Fruit fly (Drosophila melanogaster): Measurements from ENCODE around the gene CG5199.

CG5199 gene

DNA sequence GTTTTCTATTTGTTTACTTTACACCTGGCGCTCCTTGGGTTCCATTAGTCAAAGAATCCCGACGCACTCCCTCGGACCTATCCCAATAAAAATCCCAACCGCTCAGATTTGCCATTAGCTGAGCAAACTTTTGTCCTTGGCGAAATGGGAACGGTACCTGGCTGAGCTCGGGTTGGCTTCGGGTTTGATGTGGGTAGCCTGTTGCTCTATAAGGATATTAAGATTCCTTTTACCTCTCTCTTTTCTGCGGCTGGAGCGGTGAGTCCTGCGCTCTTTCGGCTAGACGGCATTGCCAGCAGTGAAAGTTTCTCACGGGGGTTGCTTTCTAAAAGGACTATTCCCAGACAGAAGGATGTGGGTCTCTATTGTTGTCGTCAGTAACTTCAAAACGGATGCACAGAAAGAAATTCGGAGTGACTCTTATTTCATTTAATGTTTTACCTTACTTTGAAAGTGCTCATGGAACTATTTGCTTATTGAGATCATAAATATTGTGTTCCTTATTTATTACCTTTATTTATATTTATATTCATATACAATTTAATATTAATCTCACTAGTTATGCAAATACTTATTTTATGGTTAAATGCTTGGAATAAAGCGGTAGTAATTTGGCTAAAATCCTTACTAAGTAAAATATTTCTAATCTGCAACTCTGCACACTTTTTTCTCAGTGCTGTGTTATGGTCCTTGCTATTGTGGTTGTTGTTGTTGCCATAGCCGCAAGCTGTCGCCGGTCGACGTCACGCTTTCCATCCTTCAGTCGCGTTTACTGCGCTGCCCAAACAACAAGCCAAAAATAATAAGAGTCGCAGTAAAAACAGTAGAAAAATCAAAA, 10.8 kb downstream of the CG5199 start, which contains the start of gene CG5910 (continued):
- TF ChIP-seq gsb-n (tag; optimal IDR thresholded peaks at IDR 0.05) = peak; percentile 90
- TF ChIP-seq CG18262 (tag; optimal IDR thresholded peaks at IDR 0.05) = peak; percentile 95
- no peak for TF ChIP-seq CG16779 (GFP tag; IDR thresholded peaks at IDR 0.05)
- peak; percentile 45 for TF ChIP-seq cato (GFP tag; optimal IDR thresholded peaks at IDR 0.05; ENCODE audit: borderline replicate concordance)
- peak; percentile 39 for TF ChIP-seq CG3163 (GFP tag; optimal IDR thresholded peaks at IDR 0.05)
- peak; percentile 25 for TF ChIP-seq zfh2 (GFP tag; optimal IDR thresholded peaks at IDR 0.05)
- TF ChIP-seq Hr39 (optimal IDR thresholded peaks at IDR 0.05) = no peak
- peak; percentile 74 for TF ChIP-seq Fer2 (tag; optimal IDR thresholded peaks at IDR 0.05)
- TF ChIP-seq hbn (GFP tag; IDR thresholded peaks at IDR 0.05; ENCODE audit: partially characterized antibody) = no peak
- TF ChIP-seq grau (tag; optimal IDR thresholded peaks at IDR 0.05) = peak; percentile 93
- peak; percentile 77 for TF ChIP-seq D19B (GFP tag; optimal IDR thresholded peaks at IDR 0.05)
- peak; percentile 66 for TF ChIP-seq CG8359 (GFP tag; optimal IDR thresholded peaks at IDR 0.05; ENCODE audit: borderline replicate concordance)
- no peak for TF ChIP-seq sc (optimal IDR thresholded peaks at IDR 0.05)
- TF ChIP-seq sc (GFP tag; optimal IDR thresholded peaks at IDR 0.05) = peak; percentile 7
- no peak for TF ChIP-seq hkb (optimal IDR thresholded peaks at IDR 0.05)
- peak; percentile 84 for TF ChIP-seq hkb (GFP tag; IDR thresholded peaks at IDR 0.05)
- TF ChIP-seq ash1 (GFP tag; optimal IDR thresholded peaks at IDR 0.05) = no peak
- peak; percentile 93 for TF ChIP-seq Sox100B (GFP tag; optimal IDR thresholded peaks at IDR 0.05)
- TF ChIP-seq CG3838 (GFP tag; optimal IDR thresholded peaks at IDR 0.05) = no peak
- TF ChIP-seq CG1832 (GFP tag; optimal IDR thresholded peaks at IDR 0.05) = no peak
- TF ChIP-seq CG2202 (tag; optimal IDR thresholded peaks at IDR 0.05) = peak; percentile 68
- peak; percentile 88 for TF ChIP-seq CG4424 (GFP tag; optimal IDR thresholded peaks at IDR 0.05)
- peak; percentile 71 for TF ChIP-seq CG32772 (GFP tag; IDR thresholded peaks at IDR 0.05)
- peak; percentile 53; the same call in 1 of the 2 replicates for TF ChIP-seq CG7372 (GFP tag; IDR thresholded peaks at IDR 0.05)
- TF ChIP-seq Sry-β (GFP tag; optimal IDR thresholded peaks at IDR 0.05) = no peak
- peak; percentile 65; the same call in 2 of the 3 replicates for TF ChIP-seq B-H1 (GFP tag; IDR thresholded peaks at IDR 0.05)
- TF ChIP-seq CG10431 (GFP tag; optimal IDR thresholded peaks at IDR 0.05) = peak; percentile 67
- peak; percentile 70 for TF ChIP-seq CG11247 (GFP tag; IDR thresholded peaks at IDR 0.05)
- TF ChIP-seq CG6175 (GFP tag; IDR thresholded peaks at IDR 0.05) = no peak
- TF ChIP-seq CG34224 (GFP tag; IDR thresholded peaks at IDR 0.05; ENCODE audit: partially characterized antibody) = no peak
- peak; percentile 84 for TF ChIP-seq CG12104 (GFP tag; optimal IDR thresholded peaks at IDR 0.05)
- TF ChIP-seq HLHmδ (GFP tag; optimal IDR thresholded peaks at IDR 0.05) = no peak
- TF ChIP-seq tin (GFP tag; optimal IDR thresholded peaks at IDR 0.05) = peak; percentile 83
- TF ChIP-seq dimm (GFP tag; IDR thresholded peaks at IDR 0.05) = 0 out of 2 replicates have a peak, but pooled peaks have one; percentile 18
- TF ChIP-seq tgo (GFP tag; IDR thresholded peaks at IDR 0.05) = peak; percentile 78
- TF ChIP-seq CG8388 (GFP tag; optimal IDR thresholded peaks at IDR 0.05) = peak; percentile 87
- peak; percentile 74 for TF ChIP-seq CG32767 (GFP tag; IDR thresholded peaks at IDR 0.05)
- TF ChIP-seq HLH3B (GFP tag; IDR thresholded peaks at IDR 0.05) = peak; percentile 76
- TF ChIP-seq BtbVII (GFP tag; optimal IDR thresholded peaks at IDR 0.05) = peak; percentile 90
- peak; percentile 73 for TF ChIP-seq CG3065 (GFP tag; optimal IDR thresholded peaks at IDR 0.05)
- TF ChIP-seq Dek (tag; optimal IDR thresholded peaks at IDR 0.05) = peak; percentile 89
- TF ChIP-seq Meics (GFP tag; optimal IDR thresholded peaks at IDR 0.05) = peak; percentile 94
- TF ChIP-seq CG17912 (GFP tag; optimal IDR thresholded peaks at IDR 0.05) = no peak
- TF ChIP-seq CG3281 (GFP tag; optimal IDR thresholded peaks at IDR 0.05) = peak; percentile 93
- peak; percentile 4 for TF ChIP-seq fu2 (GFP tag; optimal IDR thresholded peaks at IDR 0.05)
- peak; percentile 77 for TF ChIP-seq CG12219 (GFP tag; optimal IDR thresholded peaks at IDR 0.05)
- peak; percentile 92 for TF ChIP-seq fd96Cb (tag; optimal IDR thresholded peaks at IDR 0.05)
- TF ChIP-seq CG4820 (GFP tag; optimal IDR thresholded peaks at IDR 0.05) = peak; percentile 79
- TF ChIP-seq peb (GFP tag; IDR thresholded peaks at IDR 0.05) = peak; percentile 50; the same call in 1 of the 2 replicates
- TF ChIP-seq slbo (GFP tag; IDR thresholded peaks at IDR 0.05) = peak; percentile 83
